Worm (Caenorhabditis elegans) whole organism, L2 larva: ENCODE results near the gene best-12.

Experiments
- blmp-1 ChIP-seq: sonication (generic microtip); optimal IDR thresholded peaks from 2 replicates; lab custom pipeline; 2017; ENCODE audit warnings: missing genetic modification characterization, mild to moderate bottlenecking, missing compliant biosample characterization, antibody characterized with exemption, moderate library complexity; ENCODE audit not compliant: insufficient read depth
- elt-1 ChIP-seq: fragments of 150-350 bp; optimal IDR thresholded peaks from 2 replicates; lab custom pipeline; 2014; ENCODE audit warnings: missing biosample characterization, missing genetic modification characterization
- fos-1 ChIP-seq: fragments of 150-350 bp; optimal IDR thresholded peaks from 2 replicates; lab custom pipeline; 2014; ENCODE audit warnings: missing biosample characterization, missing genetic modification characterization
- lin-13 ChIP-seq: fragments of 150-350 bp; optimal IDR thresholded peaks from 2 replicates; lab custom pipeline; 2014; ENCODE audit warnings: missing biosample characterization, missing genetic modification reagents, missing genetic modification characterization
- lin-39 ChIP-seq: fragments of 150-350 bp; optimal IDR thresholded peaks from 2 replicates; lab custom pipeline; 2014; ENCODE audit warnings: missing biosample characterization, missing genetic modification reagents, missing genetic modification characterization
- lsy-2 ChIP-seq, 2 experiments: fragments of 150-350 bp in 1 of 2; sonication (generic microtip) in 1 of 2; optimal IDR thresholded peaks; 2 replicates each; lab custom pipeline; 2014 to 2017; ENCODE audit warnings: missing biosample characterization in 2 of 2, missing genetic modification characterization in 2 of 2
- nhr-11 ChIP-seq: fragments of 150-350 bp; optimal IDR thresholded peaks from 2 replicates; lab custom pipeline; 2014; ENCODE audit warnings: missing biosample characterization, missing genetic modification characterization
- nhr-77 ChIP-seq: fragments of 150-350 bp; optimal IDR thresholded peaks from 2 replicates; lab custom pipeline; 2014; ENCODE audit warnings: missing biosample characterization, missing genetic modification characterization
- snpc-4 ChIP-seq: fragments of 150-350 bp; optimal IDR thresholded peaks from 2 replicates; lab custom pipeline; 2014; ENCODE audit warnings: missing biosample characterization, missing genetic modification characterization

DNA sequence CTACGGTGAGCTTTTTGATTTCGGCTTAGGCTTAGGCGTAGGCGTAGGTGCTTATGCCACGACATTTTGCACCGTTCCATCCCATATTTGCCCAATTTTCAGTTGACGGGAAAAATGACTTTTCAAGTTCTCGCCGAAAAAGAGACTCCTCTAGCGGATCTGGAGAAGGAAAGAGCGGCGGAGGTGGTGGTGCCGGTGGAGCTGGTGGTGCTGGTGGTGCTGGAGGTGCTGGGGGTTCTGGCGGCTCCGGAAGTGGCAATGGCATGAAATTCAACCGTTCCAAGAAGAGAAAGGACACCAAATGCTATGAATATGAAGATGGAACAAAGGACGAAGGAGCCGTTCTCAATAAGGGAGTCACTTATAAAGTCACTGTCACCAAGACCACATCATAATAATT, 2.2 kb upstream of the best-12 start:
- TF ChIP-seq nhr-11 (no peak), lin-13 (GFP tag; lab: Kevin White, UChicago) (no peak), elt-1 (tag; lab: Kevin White, UChicago) (no peak), lin-39 (tag; lab: Kevin White, UChicago) (no peak), fos-1 (tag; lab: Kevin White, UChicago) (no peak), snpc-4 (no peak), nhr-77 (tag; lab: Kevin White, UChicago) (no peak), lsy-2 (tag; optimal IDR thresholded peaks at IDR 0.05; lab: Kevin White, UChicago) (no peak), blmp-1 (tag; lab: Kevin White, UChicago) (no peak)
